Fruit fly (Drosophila melanogaster) whole organism, embryonic: ENCODE measurements around the gene mwh.

Experiments used
- Antp ChIP-seq: fragments of 200-800 bp; sonication (Bioruptor generic); optimal IDR thresholded peaks from 3 replicates; lab custom pipeline; 2016; ENCODE audit warnings: missing biosample characterization, missing genetic modification characterization
- Asciz ChIP-seq: fragments of 200-800 bp; sonication (Bioruptor generic); optimal IDR thresholded peaks from 2 replicates; lab custom pipeline; 2017; ENCODE audit warnings: missing biosample characterization, mild to moderate bottlenecking, missing genetic modification characterization, missing genetic modification reagents
- Atf3 ChIP-seq: fragments of 200-800 bp; sonication (Bioruptor generic); optimal IDR thresholded peaks from 3 replicates; lab custom pipeline; 2016; ENCODE audit warnings: missing biosample characterization, missing genetic modification characterization
- B-H1 ChIP-seq: fragments of 200-800 bp; sonication (Bioruptor generic); IDR thresholded peaks from 3 replicates; pipeline ENCODE4 v1.3.6; 2022; ENCODE audit warnings: missing biosample characterization, missing genetic modification characterization
- Bdp1 ChIP-seq: fragments of 200-800 bp; sonication (Bioruptor generic); optimal IDR thresholded peaks from 3 replicates; lab custom pipeline; 2016; ENCODE audit warnings: missing biosample characterization, missing genetic modification characterization
- CG10654 ChIP-seq: fragments of 200-800 bp; sonication (Bioruptor generic); optimal IDR thresholded peaks from 2 replicates; lab custom pipeline; 2016; ENCODE audit warnings: missing biosample characterization, missing genetic modification characterization
- CG11696 ChIP-seq: fragments of 200-800 bp; sonication (Bioruptor generic); IDR thresholded peaks from 2 replicates; pipeline ENCODE4 v1.3.6; 2022; ENCODE audit warnings: missing biosample characterization, missing genetic modification characterization
- CG12236 ChIP-seq: fragments of 200-800 bp; sonication (Bioruptor generic); optimal IDR thresholded peaks from 2 replicates; lab custom pipeline; 2016; ENCODE audit warnings: missing biosample characterization, missing genetic modification characterization
- CG1233 ChIP-seq: fragments of 200-800 bp; sonication (Bioruptor generic); optimal IDR thresholded peaks from 4 replicates; lab custom pipeline; 2018; ENCODE audit warnings: missing biosample characterization, mild to moderate bottlenecking, missing genetic modification characterization
- CG14014 ChIP-seq: fragments of 200-800 bp; sonication (Bioruptor generic); IDR thresholded peaks from 2 replicates; pipeline ENCODE4 v1.3.6; 2022; ENCODE audit warnings: missing biosample characterization, missing genetic modification characterization
- CG14050 ChIP-seq: fragments of 200-800 bp; sonication (Bioruptor generic); IDR thresholded peaks from 3 replicates; pipeline ENCODE4 v1.3.6; 2022; ENCODE audit warnings: missing biosample characterization, missing genetic modification characterization
- CG14667 ChIP-seq: fragments of 200-800 bp; sonication (Bioruptor generic); IDR thresholded peaks from 2 replicates; pipeline ENCODE4 v1.3.6; 2022; ENCODE audit warnings: missing biosample characterization, missing genetic modification characterization
- CG1647 ChIP-seq: fragments of 200-800 bp; sonication (Bioruptor generic); optimal IDR thresholded peaks from 3 replicates; lab custom pipeline; 2016; ENCODE audit warnings: missing biosample characterization, missing genetic modification characterization
- CG17912 ChIP-seq: fragments of 200-800 bp; sonication (Bioruptor generic); optimal IDR thresholded peaks from 2 replicates; lab custom pipeline; 2018; ENCODE audit warnings: missing biosample characterization, mild to moderate bottlenecking, missing genetic modification characterization
- CG3065 ChIP-seq: fragments of 200-800 bp; sonication (Bioruptor generic); optimal IDR thresholded peaks from 2 replicates; lab custom pipeline; 2016; ENCODE audit warnings: missing biosample characterization, missing genetic modification characterization
- CG32532 ChIP-seq: fragments of 200-800 bp; sonication (Bioruptor generic); IDR thresholded peaks from 2 replicates; pipeline ENCODE4 v1.3.6; 2022; ENCODE audit warnings: missing biosample characterization, missing genetic modification characterization
- CG3847 ChIP-seq: fragments of 200-800 bp; sonication (Bioruptor generic); IDR thresholded peaks from 2 replicates; pipeline ENCODE4 v1.3.6; 2022; ENCODE audit warnings: missing biosample characterization, missing genetic modification characterization
- CG4730 ChIP-seq: fragments of 200-800 bp; sonication (Bioruptor generic); IDR thresholded peaks from 2 replicates; pipeline ENCODE4 v1.3.6; 2022; ENCODE audit warnings: missing biosample characterization, missing genetic modification characterization
- CG6175 ChIP-seq: fragments of 200-800 bp; sonication (Bioruptor generic); IDR thresholded peaks from 3 replicates; pipeline ENCODE4 v1.3.6; 2022; ENCODE audit warnings: missing biosample characterization, missing genetic modification characterization
- CG7357 ChIP-seq: fragments of 200-800 bp; sonication (Bioruptor generic); IDR thresholded peaks from 3 replicates; pipeline ENCODE4 v1.3.6; 2022; ENCODE audit warnings: missing biosample characterization, missing genetic modification characterization
- CG7928 ChIP-seq: fragments of 200-800 bp; sonication (Bioruptor generic); optimal IDR thresholded peaks from 2 replicates; lab custom pipeline; 2017; ENCODE audit warnings: missing biosample characterization, mild to moderate bottlenecking, missing genetic modification characterization
- CG7963 ChIP-seq: fragments of 200-800 bp; sonication (Bioruptor generic); IDR thresholded peaks from 3 replicates; pipeline ENCODE4 v1.3.6; 2022; ENCODE audit warnings: missing biosample characterization, missing genetic modification characterization; ENCODE audit not compliant: partially characterized antibody
- CG8089 ChIP-seq: fragments of 200-800 bp; sonication (Bioruptor generic); optimal IDR thresholded peaks from 3 replicates; lab custom pipeline; 2016; ENCODE audit warnings: missing biosample characterization, missing genetic modification characterization
- CG9876 ChIP-seq: fragments of 200-800 bp; sonication (Bioruptor generic); optimal IDR thresholded peaks from 2 replicates; lab custom pipeline; 2016; ENCODE audit warnings: missing biosample characterization, missing genetic modification characterization
- Fer2 ChIP-seq: fragments of 200-800 bp; sonication (Bioruptor generic); optimal IDR thresholded peaks from 2 replicates; lab custom pipeline; 2018; ENCODE audit warnings: missing biosample characterization, mild to moderate bottlenecking, missing genetic modification characterization, moderate library complexity
- HLH3B ChIP-seq: fragments of 200-800 bp; sonication (Bioruptor generic); IDR thresholded peaks from 2 replicates; pipeline ENCODE4 v1.3.6; 2022; ENCODE audit warnings: missing biosample characterization, missing genetic modification characterization
- HLH4C ChIP-seq: fragments of 200-800 bp; sonication (Bioruptor generic); IDR thresholded peaks from 3 replicates; pipeline ENCODE4 v1.3.6; 2022; ENCODE audit warnings: missing biosample characterization, missing genetic modification characterization; ENCODE audit not compliant: partially characterized antibody
- Mes4 ChIP-seq: fragments of 200-800 bp; sonication (Bioruptor generic); optimal IDR thresholded peaks from 2 replicates; lab custom pipeline; 2016; ENCODE audit warnings: missing biosample characterization, missing genetic modification characterization
- Myb ChIP-seq: fragments of 200-800 bp; sonication (Bioruptor generic); optimal IDR thresholded peaks from 2 replicates; lab custom pipeline; 2016; ENCODE audit warnings: missing biosample characterization, missing genetic modification characterization
- NC2β ChIP-seq: fragments of 200-800 bp; sonication (Bioruptor generic); optimal IDR thresholded peaks from 2 replicates; lab custom pipeline; 2016; ENCODE audit warnings: missing biosample characterization, missing genetic modification characterization
- Optix ChIP-seq: fragments of 200-800 bp; sonication (Bioruptor generic); IDR thresholded peaks from 3 replicates; pipeline ENCODE4 v1.3.6; 2022; ENCODE audit warnings: missing biosample characterization, missing genetic modification characterization
- ap ChIP-seq: fragments of 200-800 bp; sonication (Bioruptor generic); IDR thresholded peaks from 2 replicates; pipeline ENCODE4 v1.3.6; 2022; ENCODE audit warnings: missing biosample characterization, missing genetic modification characterization
- ato ChIP-seq: fragments of 200-800 bp; sonication (Bioruptor generic); IDR thresholded peaks from 2 replicates; pipeline ENCODE4 v1.3.6; 2022; ENCODE audit warnings: missing biosample characterization, missing genetic modification characterization; ENCODE audit not compliant: partially characterized antibody
- cato ChIP-seq: fragments of 200-800 bp; sonication (Bioruptor generic); optimal IDR thresholded peaks from 2 replicates; lab custom pipeline; 2016; ENCODE audit warnings: missing biosample characterization, missing genetic modification characterization, borderline replicate concordance
- crol ChIP-seq: fragments of 200-800 bp; sonication (Bioruptor generic); IDR thresholded peaks from 2 replicates; pipeline ENCODE4 v1.3.6; 2022; ENCODE audit warnings: missing biosample characterization, missing genetic modification characterization
- da ChIP-seq: fragments of 200-800 bp; sonication (Bioruptor generic); optimal IDR thresholded peaks from 2 replicates; lab custom pipeline; 2016; ENCODE audit warnings: missing biosample characterization, missing genetic modification characterization
- danr ChIP-seq: fragments of 200-800 bp; sonication (Bioruptor generic); IDR thresholded peaks from 2 replicates; pipeline ENCODE4 v1.3.6; 2022; ENCODE audit warnings: missing biosample characterization, missing genetic modification characterization
- dysf ChIP-seq: fragments of 200-800 bp; sonication (Bioruptor generic); IDR thresholded peaks from 3 replicates; pipeline ENCODE4 v1.3.6; 2022; ENCODE audit warnings: missing biosample characterization, missing genetic modification characterization
- gce ChIP-seq: fragments of 200-800 bp; sonication (Bioruptor generic); IDR thresholded peaks from 3 replicates; pipeline ENCODE4 v1.3.6; 2022; ENCODE audit warnings: missing biosample characterization, missing genetic modification characterization
- hb ChIP-seq: fragments of 200-800 bp; sonication (Bioruptor generic); IDR thresholded peaks from 3 replicates; pipeline ENCODE4 v1.3.6; 2022; ENCODE audit warnings: missing biosample characterization, missing genetic modification characterization; ENCODE audit not compliant: partially characterized antibody
- insv ChIP-seq, 2 experiments: fragments of 200-800 bp; sonication (Bioruptor generic); optimal IDR thresholded peaks; 3 replicates each; lab custom pipeline; 2016 to 2018; ENCODE audit warnings: missing biosample characterization in 2 of 2, missing genetic modification characterization in 2 of 2
- kni ChIP-seq: fragments of 200-800 bp; sonication (Bioruptor generic); optimal IDR thresholded peaks from 3 replicates; lab custom pipeline; 2017; ENCODE audit warnings: mild to moderate bottlenecking, missing biosample characterization, missing genetic modification reagents, missing genetic modification characterization
- lilli ChIP-seq: fragments of 200-800 bp; sonication (Bioruptor generic); optimal IDR thresholded peaks from 3 replicates; lab custom pipeline; 2016; ENCODE audit warnings: missing biosample characterization, missing genetic modification characterization
- pb ChIP-seq: fragments of 200-800 bp; sonication (Bioruptor generic); optimal IDR thresholded peaks from 3 replicates; lab custom pipeline; 2016; ENCODE audit warnings: missing biosample characterization, missing genetic modification characterization
- phol ChIP-seq: fragments of 200-800 bp; sonication (Bioruptor generic); optimal IDR thresholded peaks from 3 replicates; lab custom pipeline; 2018; ENCODE audit warnings: missing biosample characterization, mild to moderate bottlenecking, missing genetic modification characterization, moderate library complexity
- ranshi ChIP-seq: fragments of 200-800 bp; sonication (Bioruptor generic); IDR thresholded peaks from 2 replicates; pipeline ENCODE4 v1.3.6; 2022; ENCODE audit warnings: missing biosample characterization, missing genetic modification characterization
- salm ChIP-seq: fragments of 200-800 bp; sonication (Bioruptor generic); optimal IDR thresholded peaks from 2 replicates; lab custom pipeline; 2018; ENCODE audit warnings: missing biosample characterization, mild to moderate bottlenecking, missing genetic modification characterization
- sqz ChIP-seq: fragments of 200-800 bp; sonication (Bioruptor generic); optimal IDR thresholded peaks from 3 replicates; lab custom pipeline; 2018; ENCODE audit warnings: missing biosample characterization, mild to moderate bottlenecking, missing genetic modification characterization
- sr ChIP-seq: fragments of 200-800 bp; sonication (Bioruptor generic); IDR thresholded peaks from 3 replicates; pipeline ENCODE4 v1.3.6; 2022; ENCODE audit warnings: missing biosample characterization, missing genetic modification characterization
- usp ChIP-seq: fragments of >200 bp; optimal IDR thresholded peaks from 2 replicates; lab custom pipeline; 2017; ENCODE audit warnings: missing biosample characterization, missing genetic modification characterization

Gene mwh

dm6 chr3L:1166945-1167913 is 33.4 kb upstream of the mwh start (continued):
- TF ChIP-seq CG8089 (GFP tag; lab: Kevin White, UChicago): no peak
- no peak for TF ChIP-seq Antp (GFP tag; lab: Kevin White, UChicago)
- no peak for TF ChIP-seq CG7357 (GFP tag; lab: Robert Waterston, UW)
- TF ChIP-seq sr (GFP tag; lab: Robert Waterston, UW): no peak
- no peak for TF ChIP-seq hb (GFP tag; lab: Robert Waterston, UW)
- no peak for TF ChIP-seq CG1233 (GFP tag; lab: Kevin White, UChicago)
- TF ChIP-seq Optix (GFP tag; lab: Robert Waterston, UW): no peak
- TF ChIP-seq ap: no peak; the same call in 1 of the 2 replicates
- TF ChIP-seq Atf3 (GFP tag; lab: Kevin White, UChicago): no peak
- no peak for TF ChIP-seq CG14014 (GFP tag; lab: Robert Waterston, UW)
- no peak for TF ChIP-seq CG6175 (GFP tag; lab: Robert Waterston, UW)
- TF ChIP-seq CG11696 (GFP tag; lab: Robert Waterston, UW): no peak
- TF ChIP-seq CG7928 (GFP tag; lab: Kevin White, UChicago): no peak
- TF ChIP-seq danr: no peak
- peak; percentile 84 for TF ChIP-seq crol (GFP tag; lab: Robert Waterston, UW)
- TF ChIP-seq B-H1: no peak
- TF ChIP-seq Myb: no peak
- no peak for TF ChIP-seq CG7963 (GFP tag; lab: Robert Waterston, UW)
- TF ChIP-seq CG14667 (GFP tag; lab: Robert Waterston, UW): peak; percentile 36; the same call in 1 of the 2 replicates
- TF ChIP-seq NC2β (GFP tag; lab: Kevin White, UChicago): no peak
- TF ChIP-seq Asciz (GFP tag; lab: Kevin White, UChicago): no peak
- no peak for TF ChIP-seq Mes4 (GFP tag; lab: Kevin White, UChicago)
- no peak for TF ChIP-seq CG4730 (GFP tag; lab: Robert Waterston, UW)
- no peak for TF ChIP-seq CG1647 (GFP tag; lab: Kevin White, UChicago)
- TF ChIP-seq lilli: no peak
- no peak for TF ChIP-seq CG17912 (GFP tag; lab: Kevin White, UChicago)
- TF ChIP-seq gce (GFP tag; lab: Robert Waterston, UW): no peak
- TF ChIP-seq CG10654 (GFP tag; lab: Kevin White, UChicago): no peak
- no peak for TF ChIP-seq insv (GFP tag; optimal IDR thresholded peaks at IDR 0.05; lab: Kevin White, UChicago)
- TF ChIP-seq CG3065 (GFP tag; lab: Kevin White, UChicago): no peak
- TF ChIP-seq Bdp1 (GFP tag; lab: Kevin White, UChicago): no peak
- TF ChIP-seq sqz (GFP tag; lab: Kevin White, UChicago): peak; percentile 48
- no peak for TF ChIP-seq CG9876 (GFP tag; lab: Kevin White, UChicago)
- 0 out of 2 replicates have a peak, but pooled peaks have one; percentile 28 for TF ChIP-seq ranshi
- no peak for TF ChIP-seq usp (GFP tag; lab: Kevin White, UChicago)
- TF ChIP-seq salm: no peak
- no peak for TF ChIP-seq HLH4C (GFP tag; lab: Robert Waterston, UW)
- TF ChIP-seq da: no peak
- no peak for TF ChIP-seq Fer2 (tag; lab: Kevin White, UChicago)
- TF ChIP-seq dysf (GFP tag; lab: Robert Waterston, UW): no peak
- peak; percentile 48 for TF ChIP-seq phol (tag; lab: Kevin White, UChicago)
- no peak for TF ChIP-seq ato (GFP tag; lab: Robert Waterston, UW)
- peak; percentile 45 for TF ChIP-seq kni (GFP tag; lab: Kevin White, UChicago)
- no peak for TF ChIP-seq cato (GFP tag; lab: Kevin White, UChicago)
- TF ChIP-seq CG12236 (GFP tag; lab: Kevin White, UChicago): no peak
- no peak for TF ChIP-seq CG32532 (GFP tag; lab: Robert Waterston, UW)
- no peak for TF ChIP-seq CG14050
- no peak for TF ChIP-seq CG3847 (GFP tag; lab: Robert Waterston, UW)
- peak; percentile 46; the same call in 1 of the 2 replicates for TF ChIP-seq HLH3B
- no peak for TF ChIP-seq pb
